Worm (Caenorhabditis elegans): ENCODE results near the gene T13A10.1.

DNA sequence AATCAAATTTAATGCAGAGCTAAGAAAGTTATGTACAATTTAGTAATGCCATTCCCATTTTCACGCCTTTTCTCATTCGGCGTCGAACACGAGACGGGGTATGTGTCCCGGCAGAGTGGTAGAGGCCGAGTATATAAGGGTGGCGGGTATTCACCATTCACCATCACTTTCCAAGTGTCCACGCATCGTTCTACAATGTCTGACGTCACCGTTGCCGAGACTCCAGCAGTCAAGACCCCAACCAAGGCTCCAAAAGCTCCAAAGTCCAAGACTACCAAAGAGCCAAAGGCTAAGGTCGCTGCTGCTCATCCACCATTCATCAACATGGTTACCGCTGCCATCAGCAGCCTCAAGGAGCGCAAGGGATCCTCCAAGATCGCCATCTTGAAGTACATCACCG is 18.2 kb downstream of the T13A10.1 start, which contains the start of gene hil-2:
- TF ChIP-seq ceh-19 (GFP tag; optimal IDR thresholded peaks at IDR 0.05) (no peak), pha-4 (tag; optimal IDR thresholded peaks at IDR 0.05) (no peak), pax-1 (tag; optimal IDR thresholded peaks at IDR 0.05) (no peak), nhr-11 (tag; optimal IDR thresholded peaks at IDR 0.05) (no peak), rnt-1 (tag; optimal IDR thresholded peaks at IDR 0.05) (no peak), tbx-2 (tag; optimal IDR thresholded peaks at IDR 0.05) (no peak), unc-86 (tag; optimal IDR thresholded peaks at IDR 0.05) (no peak)

Data from whole organism, late embryonic.